Fruit fly (Drosophila melanogaster): ENCODE results near the gene Elp3.

dm6 chr2L:4452798-4453197 is 8.3 kb downstream of the Elp3 start, which contains the start of gene CG15439:
- TF ChIP-seq CG12768 (GFP tag; optimal IDR thresholded peaks at IDR 0.05) (no peak), Crg-1 (GFP tag; optimal IDR thresholded peaks at IDR 0.05) (no peak), kay (GFP tag; ENCODE audit: borderline replicate concordance) (no peak), bab1 (GFP tag; optimal IDR thresholded peaks at IDR 0.05) (no peak), Hr96 (GFP tag; optimal IDR thresholded peaks at IDR 0.05) (no peak), ovo (GFP tag; optimal IDR thresholded peaks at IDR 0.05) (no peak)
